Fruit fly (Drosophila melanogaster): Measurements from ENCODE around the gene CG43678.

Gene CG43678

dm6 chr3L:15050706-15051105 is 1.4 kb upstream of the CG43678 start, which contains the start of gene CG12310:
CG12310 (minus strand) TSS chr3L:15050806.
- TF ChIP-seq CG11617 (GFP tag; optimal IDR thresholded peaks at IDR 0.05), result no peak
- no peak for TF ChIP-seq cnc (optimal IDR thresholded peaks at IDR 0.05)
- TF ChIP-seq Mnt (GFP tag; optimal IDR thresholded peaks at IDR 0.05), result no peak
- no peak for TF ChIP-seq pad (GFP tag; optimal IDR thresholded peaks at IDR 0.05)
- TF ChIP-seq Hr96 (GFP tag; optimal IDR thresholded peaks at IDR 0.05), result no peak
- no peak for TF ChIP-seq kay (GFP tag; ENCODE audit: borderline replicate concordance)
- TF ChIP-seq CG5204 (GFP tag; optimal IDR thresholded peaks at IDR 0.05), result no peak
- TF ChIP-seq CG7045 (GFP tag; optimal IDR thresholded peaks at IDR 0.05), result no peak
- no peak for TF ChIP-seq CG7101 (tag; optimal IDR thresholded peaks at IDR 0.05)
- no peak for TF ChIP-seq CG12768 (GFP tag; optimal IDR thresholded peaks at IDR 0.05)
- no peak for TF ChIP-seq tj (GFP tag; optimal IDR thresholded peaks at IDR 0.05)
- no peak for TF ChIP-seq CG1620 (GFP tag; optimal IDR thresholded peaks at IDR 0.05)
- no peak for TF ChIP-seq ovo (GFP tag; optimal IDR thresholded peaks at IDR 0.05)
- no peak for TF ChIP-seq Clk (GFP tag; optimal IDR thresholded peaks at IDR 0.05)
- no peak for TF ChIP-seq bab1 (GFP tag; optimal IDR thresholded peaks at IDR 0.05)
- no peak for TF ChIP-seq Crg-1 (GFP tag; optimal IDR thresholded peaks at IDR 0.05)
- no peak for TF ChIP-seq CG33017 (tag; optimal IDR thresholded peaks at IDR 0.05)
- no peak for TF ChIP-seq toe (GFP tag; optimal IDR thresholded peaks at IDR 0.05)

DNA sequence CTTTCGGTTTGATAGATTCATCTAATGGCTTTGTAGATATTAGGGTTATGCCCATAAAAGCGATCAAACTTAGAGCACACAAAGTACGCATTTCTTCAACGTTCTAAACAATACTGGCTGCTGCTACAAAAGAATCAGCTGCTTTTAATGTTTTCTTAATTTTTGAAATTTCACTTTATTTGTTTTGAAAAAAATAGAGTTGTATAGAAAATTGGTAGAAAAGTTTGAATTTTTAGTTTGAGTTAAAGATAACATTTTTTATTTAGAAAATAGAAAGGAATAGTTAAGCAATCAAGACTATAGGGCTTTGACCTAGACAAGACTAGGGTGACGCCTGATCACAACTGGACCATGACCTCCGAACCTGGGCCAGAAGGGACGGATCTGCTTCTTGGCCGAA is 814 bp upstream of the CG43678 start, which contains the start of gene CG18581:
Gene CG18581 (minus strand): TSS at position 101 of the 400 bp plus-strand sequence.
- TF ChIP-seq CG11617 (GFP tag; optimal IDR thresholded peaks at IDR 0.05), result no peak
- no peak for TF ChIP-seq CG1620 (GFP tag; optimal IDR thresholded peaks at IDR 0.05)
- no peak for TF ChIP-seq toe (GFP tag; optimal IDR thresholded peaks at IDR 0.05)
- no peak for TF ChIP-seq bab1 (GFP tag; optimal IDR thresholded peaks at IDR 0.05)

DNA sequence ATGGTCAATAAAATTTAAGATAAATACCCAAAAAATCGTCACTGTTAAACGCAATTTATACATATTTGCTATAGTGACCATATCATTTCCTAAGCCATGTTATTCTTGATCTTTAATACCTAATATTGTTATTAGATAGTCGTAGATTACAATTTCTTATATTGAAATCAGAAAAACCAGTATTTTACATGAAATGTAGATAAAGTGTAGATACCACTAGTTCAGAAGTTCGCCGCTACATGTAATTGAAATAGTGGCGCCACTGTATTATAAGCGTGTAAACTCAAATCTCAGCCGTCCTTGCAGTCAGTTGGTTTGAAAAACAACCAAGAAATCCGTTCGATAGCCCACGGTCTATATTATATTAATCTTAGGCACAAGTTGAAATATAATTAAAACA is 1.2 kb downstream of the CG43678 start:
- no peak for TF ChIP-seq Clk (GFP tag; optimal IDR thresholded peaks at IDR 0.05)
- no peak for TF ChIP-seq CG7101 (tag; optimal IDR thresholded peaks at IDR 0.05)
- no peak for TF ChIP-seq tj (GFP tag; optimal IDR thresholded peaks at IDR 0.05)
- no peak for TF ChIP-seq bab1 (GFP tag; optimal IDR thresholded peaks at IDR 0.05)
- TF ChIP-seq CG33017 (tag; optimal IDR thresholded peaks at IDR 0.05), result no peak
- no peak for TF ChIP-seq toe (GFP tag; optimal IDR thresholded peaks at IDR 0.05)
- no peak for TF ChIP-seq pad (GFP tag; optimal IDR thresholded peaks at IDR 0.05)
- no peak for TF ChIP-seq CG5204 (GFP tag; optimal IDR thresholded peaks at IDR 0.05)
- no peak for TF ChIP-seq cic (GFP tag; optimal IDR thresholded peaks at IDR 0.05)
- TF ChIP-seq ovo (GFP tag; optimal IDR thresholded peaks at IDR 0.05), result no peak
- TF ChIP-seq Mnt (GFP tag; optimal IDR thresholded peaks at IDR 0.05), result no peak
- TF ChIP-seq cnc (optimal IDR thresholded peaks at IDR 0.05), result no peak
- no peak for TF ChIP-seq CG12768 (GFP tag; optimal IDR thresholded peaks at IDR 0.05)
- TF ChIP-seq Hr96 (GFP tag; optimal IDR thresholded peaks at IDR 0.05), result no peak
- TF ChIP-seq kay (GFP tag; ENCODE audit: borderline replicate concordance), result no peak
- no peak for TF ChIP-seq Crg-1 (GFP tag; optimal IDR thresholded peaks at IDR 0.05)
- TF ChIP-seq CG1620 (GFP tag; optimal IDR thresholded peaks at IDR 0.05), result no peak
- TF ChIP-seq CG7045 (GFP tag; optimal IDR thresholded peaks at IDR 0.05), result no peak
- no peak for TF ChIP-seq CG11617 (GFP tag; optimal IDR thresholded peaks at IDR 0.05)

DNA sequence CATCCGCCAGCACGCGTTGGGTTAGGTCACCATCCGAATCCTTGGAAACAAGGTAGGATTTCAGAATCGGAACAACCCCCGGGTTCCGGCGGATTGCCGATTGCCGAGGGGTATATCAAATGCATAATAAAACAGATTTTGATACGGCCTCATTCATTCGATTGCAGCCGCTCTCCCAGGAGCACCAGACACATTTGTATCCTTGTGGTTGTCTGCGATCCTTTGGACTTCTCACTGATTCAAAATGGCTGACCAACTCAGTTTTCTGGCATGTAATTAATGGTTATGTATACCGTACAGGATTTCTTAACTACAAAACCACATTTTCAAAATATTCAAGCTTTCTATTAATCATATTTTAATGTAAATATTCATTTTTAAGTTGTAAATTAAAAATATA is 1.7 kb downstream of the CG43678 start:
- TF ChIP-seq Clk (GFP tag; optimal IDR thresholded peaks at IDR 0.05) (no peak), cic (GFP tag; optimal IDR thresholded peaks at IDR 0.05) (no peak), Hr96 (GFP tag; optimal IDR thresholded peaks at IDR 0.05) (no peak), pad (GFP tag; optimal IDR thresholded peaks at IDR 0.05) (no peak), CG7045 (GFP tag; optimal IDR thresholded peaks at IDR 0.05) (no peak), bab1 (GFP tag; optimal IDR thresholded peaks at IDR 0.05) (no peak), CG11617 (GFP tag; optimal IDR thresholded peaks at IDR 0.05) (no peak), CG14711 (tag; optimal IDR thresholded peaks at IDR 0.05) (no peak), ovo (GFP tag; optimal IDR thresholded peaks at IDR 0.05) (no peak), toe (GFP tag; optimal IDR thresholded peaks at IDR 0.05) (no peak), CG33017 (tag; optimal IDR thresholded peaks at IDR 0.05) (no peak), kay (GFP tag; ENCODE audit: borderline replicate concordance) (no peak), CG1620 (GFP tag; optimal IDR thresholded peaks at IDR 0.05) (no peak), Crg-1 (GFP tag; optimal IDR thresholded peaks at IDR 0.05) (no peak), CG12768 (GFP tag; optimal IDR thresholded peaks at IDR 0.05) (no peak)

DNA sequence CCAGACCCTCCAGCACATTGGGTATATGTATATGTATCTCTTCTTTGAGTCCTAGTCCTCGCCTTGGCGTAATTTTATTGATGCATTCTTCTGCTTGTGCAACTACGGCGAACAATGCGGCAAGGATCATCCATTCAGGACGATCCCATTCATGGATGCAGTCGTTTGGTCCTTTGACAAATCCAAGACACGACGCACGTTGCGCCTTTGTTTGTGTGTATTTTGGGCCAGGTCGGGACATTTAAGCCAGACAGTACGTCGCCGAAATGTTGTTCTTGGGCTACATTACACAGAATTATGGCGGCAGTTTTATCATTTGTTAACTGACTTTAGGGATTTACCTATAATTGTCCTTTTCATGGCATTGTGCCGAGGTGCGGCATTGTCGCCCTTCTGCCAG is 4.2 kb downstream of the CG43678 start:
- TF ChIP-seq Hr96 (GFP tag; optimal IDR thresholded peaks at IDR 0.05), result no peak
- TF ChIP-seq kay (GFP tag; ENCODE audit: borderline replicate concordance), result no peak
- TF ChIP-seq bab1 (GFP tag; optimal IDR thresholded peaks at IDR 0.05), result no peak
- no peak for TF ChIP-seq cnc (optimal IDR thresholded peaks at IDR 0.05)
- no peak for TF ChIP-seq CG11617 (GFP tag; optimal IDR thresholded peaks at IDR 0.05)
- TF ChIP-seq tj (GFP tag; optimal IDR thresholded peaks at IDR 0.05), result no peak
- TF ChIP-seq CG7101 (tag; optimal IDR thresholded peaks at IDR 0.05), result no peak
- no peak for TF ChIP-seq toe (GFP tag; optimal IDR thresholded peaks at IDR 0.05)
- TF ChIP-seq CG5204 (GFP tag; optimal IDR thresholded peaks at IDR 0.05), result no peak
- no peak for TF ChIP-seq CG1620 (GFP tag; optimal IDR thresholded peaks at IDR 0.05)
- TF ChIP-seq CG7045 (GFP tag; optimal IDR thresholded peaks at IDR 0.05), result no peak
- TF ChIP-seq CG12768 (GFP tag; optimal IDR thresholded peaks at IDR 0.05), result no peak
- TF ChIP-seq cic (GFP tag; optimal IDR thresholded peaks at IDR 0.05), result no peak
- TF ChIP-seq ovo (GFP tag; optimal IDR thresholded peaks at IDR 0.05), result no peak
- TF ChIP-seq Mnt (GFP tag; optimal IDR thresholded peaks at IDR 0.05), result no peak
- TF ChIP-seq pad (GFP tag; optimal IDR thresholded peaks at IDR 0.05), result no peak

DNA sequence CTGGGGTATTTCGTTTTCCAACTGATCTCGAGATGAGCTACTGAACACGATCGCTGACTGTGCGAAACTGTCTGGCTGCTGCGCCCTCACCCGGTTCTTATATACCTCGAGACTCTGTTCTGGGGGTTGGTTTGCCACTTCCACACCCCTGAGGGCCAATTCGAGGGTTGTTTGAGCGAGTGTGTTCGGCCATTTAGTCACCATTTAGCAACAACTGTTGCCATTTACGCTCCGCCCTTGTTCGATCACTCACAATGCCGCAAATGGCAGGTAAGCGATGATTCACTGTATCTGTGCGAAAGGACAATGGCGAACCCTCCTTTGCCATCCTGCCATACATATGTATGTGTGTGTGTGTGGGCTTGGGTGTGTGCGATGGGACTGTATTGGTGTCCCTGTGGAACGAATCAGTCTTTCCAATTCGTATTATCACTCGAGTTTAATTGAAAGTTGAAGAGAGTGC is 5.4 kb downstream of the CG43678 start, which contains the start of gene ind:
Gene ind (minus strand): TSS at position 51 of the 463 bp plus-strand sequence.
- TF ChIP-seq kay (GFP tag; ENCODE audit: borderline replicate concordance) (no peak), Clk (GFP tag; optimal IDR thresholded peaks at IDR 0.05) (no peak), CG1620 (GFP tag; optimal IDR thresholded peaks at IDR 0.05) (no peak), pad (GFP tag; optimal IDR thresholded peaks at IDR 0.05) (no peak), CG11617 (GFP tag; optimal IDR thresholded peaks at IDR 0.05) (no peak), Crg-1 (GFP tag; optimal IDR thresholded peaks at IDR 0.05) (no peak), cnc (optimal IDR thresholded peaks at IDR 0.05) (no peak), CG5204 (GFP tag; optimal IDR thresholded peaks at IDR 0.05) (no peak), CG14711 (tag; optimal IDR thresholded peaks at IDR 0.05) (no peak)

Measured in whole organism, adult.